Worm (Caenorhabditis elegans): Measurements from ENCODE around the gene lgc-48.

lgc-48 gene

DNA sequence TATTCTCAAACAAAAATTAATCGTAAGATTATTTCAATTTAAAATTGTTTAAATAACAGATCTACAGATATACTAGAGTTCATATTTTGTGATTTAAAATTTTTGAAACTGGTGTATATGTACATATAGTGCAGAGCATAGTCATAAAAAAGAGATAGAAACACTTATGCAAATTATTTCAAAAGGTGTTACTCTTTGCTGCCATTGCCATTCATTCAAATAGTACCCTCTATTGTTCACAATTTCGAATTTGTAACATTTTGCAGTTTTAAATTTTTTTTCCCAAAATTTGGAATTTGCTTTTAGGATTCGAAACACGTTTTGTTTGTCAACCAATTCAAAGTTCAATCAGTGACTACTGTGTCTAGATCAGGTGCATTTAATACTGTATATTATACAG is 20.2 kb downstream of the lgc-48 start, which contains the start of gene F32H5.4:
Gene F32H5.4, plus strand, starts transcription at position 301 of the 400 bp plus-strand sequence.
- no peak for TF ChIP-seq unc-62 (GFP tag; optimal IDR thresholded peaks at IDR 0.05)

DNA sequence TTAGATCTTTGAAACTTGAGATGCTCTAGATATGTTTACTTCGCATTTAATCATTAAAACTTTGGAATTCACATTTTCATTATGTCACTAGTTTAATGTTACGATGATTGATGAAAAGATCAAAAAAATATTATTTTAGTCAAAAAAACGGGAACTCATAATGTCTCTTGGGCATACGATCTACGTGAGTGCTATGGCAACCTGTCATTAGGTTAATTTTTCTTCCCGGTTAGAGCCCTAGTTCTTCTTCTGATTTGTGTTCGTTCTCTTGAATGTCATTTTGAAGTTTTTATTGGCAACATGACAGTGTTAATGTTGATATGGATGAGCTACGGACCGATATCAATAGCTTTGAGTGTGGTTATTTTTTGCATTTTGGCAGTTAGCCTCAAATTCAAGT is 23.4 kb downstream of the lgc-48 start, which contains the start of gene srg-46:
Gene srg-46, plus strand, starts transcription at position 301 of the 400 bp plus-strand sequence.
- TF ChIP-seq unc-62 (GFP tag; optimal IDR thresholded peaks at IDR 0.05): no peak

DNA sequence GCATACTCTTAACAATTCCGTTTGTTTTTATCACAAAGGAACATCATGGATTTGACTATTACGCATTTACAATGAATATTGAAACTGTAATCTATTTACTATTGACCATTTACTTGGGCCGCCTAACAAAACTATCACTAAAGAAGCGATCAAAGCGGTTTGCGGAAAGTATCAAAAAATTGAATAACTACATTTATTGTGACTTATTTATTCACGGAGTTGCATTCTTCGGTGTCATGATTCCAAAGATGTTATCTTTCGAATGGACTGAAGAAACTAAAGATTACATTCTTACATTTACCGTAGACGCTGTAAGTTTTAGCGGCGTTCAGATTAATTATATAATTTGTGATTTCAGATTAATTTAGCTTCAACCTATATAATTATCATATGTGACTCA is 24.2 kb downstream of the lgc-48 start:
- TF ChIP-seq unc-62 (GFP tag; optimal IDR thresholded peaks at IDR 0.05): no peak

DNA sequence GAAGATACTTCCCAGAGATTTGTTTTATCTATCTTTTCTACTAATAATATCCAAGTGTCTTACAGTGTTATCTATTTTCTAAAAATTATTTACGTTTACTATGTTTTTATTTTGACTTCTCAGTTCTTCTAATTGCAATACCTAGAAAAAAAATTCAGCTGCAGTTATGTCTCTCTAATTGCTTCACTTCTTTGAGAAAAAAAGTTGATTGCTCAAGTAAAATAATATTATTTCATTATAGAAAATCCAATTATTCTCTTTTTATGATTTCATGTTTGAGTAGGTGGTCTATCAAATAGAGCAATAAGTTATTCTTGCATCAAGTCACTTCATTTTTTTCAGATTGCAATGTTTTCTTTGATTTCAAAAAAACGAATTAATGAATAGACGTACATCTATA is 26.4 kb downstream of the lgc-48 start:
- no peak for TF ChIP-seq unc-62 (GFP tag; optimal IDR thresholded peaks at IDR 0.05)

DNA sequence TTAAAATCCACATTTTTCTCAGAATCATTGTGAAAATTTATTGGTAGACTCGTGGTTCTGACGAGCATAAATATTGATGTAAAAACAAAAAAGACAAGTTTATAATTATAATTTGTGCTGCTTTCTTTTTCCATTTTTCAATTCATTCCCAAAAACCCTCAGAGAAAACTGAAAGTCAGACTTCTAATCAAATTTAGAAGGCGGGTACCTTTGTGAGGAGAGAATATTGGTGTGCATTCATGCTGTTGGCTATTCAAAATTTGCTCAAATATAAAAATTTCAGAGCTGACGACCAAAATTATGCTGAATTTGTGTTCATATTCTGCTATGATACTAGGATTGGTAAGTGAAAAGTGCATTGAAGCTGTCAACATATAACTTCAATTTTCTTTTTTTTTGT is 27.0 kb downstream of the lgc-48 start, which contains the start of gene srx-125:
Gene srx-125, plus strand, starts transcription at position 301 of the 400 bp plus-strand sequence.
- no peak for TF ChIP-seq unc-62 (GFP tag; optimal IDR thresholded peaks at IDR 0.05)

DNA sequence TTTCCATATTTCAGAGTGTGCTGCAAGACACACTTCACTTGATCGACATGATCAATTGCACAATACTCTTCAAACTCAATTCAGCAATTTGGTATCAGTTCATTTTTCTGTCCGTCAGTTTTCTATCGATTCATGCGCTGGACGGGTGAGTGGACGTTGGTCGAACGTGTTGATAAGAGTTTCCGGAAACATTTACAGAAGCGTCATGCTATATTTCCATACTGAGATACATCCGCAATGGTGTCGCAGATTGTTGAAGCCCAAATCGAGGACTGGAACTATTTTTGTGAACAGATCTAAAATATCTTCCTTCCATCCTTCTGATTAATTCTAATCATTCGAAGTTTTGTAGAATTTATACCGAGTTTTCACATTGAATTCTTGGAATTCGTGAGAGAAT is 29.6 kb downstream of the lgc-48 start:
- TF ChIP-seq unc-62 (GFP tag; optimal IDR thresholded peaks at IDR 0.05): no peak

DNA sequence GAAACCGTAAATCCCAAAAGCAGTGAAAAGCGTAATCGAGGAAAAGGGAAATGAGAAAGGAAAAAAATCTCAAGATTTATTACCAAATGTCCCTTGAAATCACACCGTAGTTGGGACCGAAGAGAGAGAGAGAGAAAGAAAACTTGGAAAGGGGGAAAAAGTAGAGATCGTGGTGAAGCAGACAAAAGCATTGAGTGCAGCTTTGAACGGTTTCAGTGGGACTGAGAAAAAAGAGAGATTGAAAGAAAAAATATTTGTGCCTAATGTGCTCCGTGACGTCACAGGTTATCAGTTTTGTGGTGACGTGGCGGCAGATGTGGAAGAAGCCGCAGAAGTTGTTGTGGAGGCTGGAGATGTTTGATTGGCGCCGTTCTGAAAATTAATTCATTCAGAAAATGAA is 30.2 kb downstream of the lgc-48 start:
- no peak for TF ChIP-seq unc-62 (GFP tag; optimal IDR thresholded peaks at IDR 0.05)

DNA sequence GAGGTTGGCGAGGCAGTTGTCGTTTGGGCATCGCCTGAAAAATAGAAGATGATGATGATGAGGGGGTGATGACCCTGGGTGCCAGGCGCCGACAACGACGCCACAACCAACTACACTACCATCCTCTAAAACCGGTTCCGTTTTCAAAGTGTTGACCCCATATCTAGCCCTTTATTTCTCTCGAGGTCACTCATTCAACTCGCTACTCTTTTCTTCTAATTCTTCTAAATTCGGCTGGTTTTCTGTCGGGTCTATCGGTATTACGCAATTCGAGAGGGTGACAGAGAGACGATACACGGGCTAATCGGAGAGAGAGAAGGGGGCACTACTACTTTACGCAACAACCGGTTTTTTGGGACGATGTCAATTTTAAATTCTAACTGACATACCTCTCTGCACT is 31.3 kb downstream of the lgc-48 start:
- no peak for TF ChIP-seq unc-62 (GFP tag; optimal IDR thresholded peaks at IDR 0.05)

DNA sequence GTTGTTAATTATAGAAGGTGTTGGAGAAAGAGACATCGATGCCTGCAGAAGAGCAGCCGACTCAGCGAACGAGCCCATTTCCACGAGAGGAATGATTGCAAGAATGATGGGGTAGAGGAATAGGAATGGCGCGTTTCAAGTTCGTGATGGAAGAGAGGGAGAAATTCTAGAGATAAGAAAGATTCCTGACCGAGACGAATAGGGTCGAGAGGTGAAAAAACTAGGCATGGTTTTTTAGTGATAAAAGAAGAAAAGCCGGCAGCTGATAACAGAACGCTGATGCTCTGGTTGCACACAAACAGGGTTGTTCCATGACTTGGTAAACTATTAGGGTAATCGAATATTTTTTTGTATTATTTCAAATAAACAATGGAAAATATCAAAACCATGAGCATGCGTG is 32.8 kb downstream of the lgc-48 start:
- no peak for TF ChIP-seq unc-62 (GFP tag; optimal IDR thresholded peaks at IDR 0.05)

DNA sequence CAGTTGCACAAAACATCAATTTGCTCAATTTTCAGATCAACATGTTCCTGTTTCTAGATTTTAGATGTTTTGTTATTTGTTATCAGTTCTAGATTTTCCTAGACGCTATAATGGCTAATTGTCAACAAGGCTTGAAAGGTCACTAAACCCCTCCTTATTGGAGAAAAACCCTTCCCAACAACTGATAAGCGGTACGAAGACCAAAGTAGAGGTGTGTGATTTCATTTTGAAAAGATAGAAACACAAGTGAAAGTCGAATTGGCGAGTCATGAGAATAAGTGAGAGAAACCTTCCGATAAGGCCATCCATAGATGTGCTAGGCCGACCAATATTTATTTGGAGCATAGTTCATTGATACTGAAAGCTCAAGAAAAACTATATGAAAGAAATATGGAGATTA is 33.6 kb downstream of the lgc-48 start:
- no peak for TF ChIP-seq unc-62 (GFP tag; optimal IDR thresholded peaks at IDR 0.05)

DNA sequence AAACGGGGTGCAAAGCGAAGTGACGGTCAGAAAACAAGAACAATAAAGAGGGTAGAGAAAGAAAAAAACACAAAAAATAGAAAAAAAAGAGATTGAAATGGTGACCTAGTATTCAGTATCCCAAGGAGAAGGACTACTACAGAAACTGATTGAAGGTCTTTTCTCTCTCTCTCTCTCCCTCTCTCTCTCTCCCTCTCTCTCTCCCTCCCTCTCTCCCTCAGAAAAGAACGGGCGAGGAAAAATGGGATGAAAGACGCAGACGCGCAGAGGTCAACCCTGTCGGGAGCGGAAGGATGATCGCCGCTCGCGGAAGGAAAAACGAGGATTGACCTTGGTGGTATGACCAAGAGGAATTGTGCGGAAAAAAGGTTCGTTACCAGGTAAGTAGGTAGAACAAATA is 34.5 kb downstream of the lgc-48 start:
- no peak for TF ChIP-seq unc-62 (GFP tag; optimal IDR thresholded peaks at IDR 0.05)

DNA sequence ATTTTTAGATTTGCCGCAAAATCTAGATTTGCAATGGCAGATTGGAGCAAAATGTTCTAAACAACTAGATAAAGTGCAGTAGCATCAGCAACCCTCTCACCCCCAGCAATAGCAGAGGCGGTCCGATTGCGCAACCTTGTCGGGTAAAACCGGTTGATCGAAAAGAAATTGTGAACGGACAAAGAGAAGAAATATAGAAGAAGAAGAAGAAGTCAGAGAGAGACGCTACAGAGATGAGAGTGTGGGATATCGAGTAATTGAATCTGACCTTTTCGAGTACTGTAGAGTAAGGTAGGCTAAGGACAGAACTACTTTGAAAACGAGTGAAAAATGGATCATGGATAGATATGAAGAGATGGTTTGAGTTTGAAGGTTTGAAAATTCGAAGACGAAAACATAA is 35.8 kb downstream of the lgc-48 start:
- TF ChIP-seq unc-62 (GFP tag; optimal IDR thresholded peaks at IDR 0.05): no peak

DNA sequence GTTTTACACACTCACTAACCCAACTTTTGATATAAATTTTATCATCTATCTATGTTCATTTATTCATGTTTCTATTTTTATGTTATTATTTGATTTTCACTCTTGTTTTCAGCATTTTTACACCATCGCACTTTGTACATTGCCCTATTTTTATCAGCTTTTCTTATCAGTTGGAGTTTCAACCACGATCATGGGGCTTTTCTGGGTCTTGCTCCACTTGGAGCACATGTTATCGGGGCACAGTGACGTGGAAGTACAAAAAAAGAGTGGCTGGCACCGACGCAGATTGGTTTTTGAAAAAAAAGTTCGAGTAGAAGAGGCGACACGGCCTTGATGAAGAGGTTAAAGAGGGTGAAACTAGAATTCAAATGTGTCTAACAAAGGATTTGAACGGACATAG is 37.1 kb downstream of the lgc-48 start:
- no peak for TF ChIP-seq unc-62 (GFP tag; optimal IDR thresholded peaks at IDR 0.05)

DNA sequence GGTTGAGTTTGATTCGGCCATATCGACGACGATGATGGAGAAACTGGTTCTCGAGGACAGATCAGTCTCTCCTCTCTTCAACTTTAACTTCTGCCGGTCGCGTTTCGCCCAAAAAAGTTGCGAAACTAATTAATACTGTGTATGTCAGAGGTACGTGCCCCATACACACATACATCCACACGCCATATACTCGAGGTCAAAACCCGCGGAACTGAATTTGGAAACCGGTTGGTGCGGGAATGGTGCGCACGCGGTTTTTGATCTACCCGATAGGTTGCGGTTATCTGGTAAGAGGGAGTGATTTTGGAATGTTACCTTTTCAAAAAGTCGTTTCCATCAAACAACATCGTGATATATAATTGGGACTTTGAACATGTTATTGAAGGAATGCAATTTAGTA is 40.1 kb downstream of the lgc-48 start, which contains the start of gene ifbp-1:
Gene ifbp-1, minus strand, starts transcription at position 85 of the 400 bp plus-strand sequence.
- TF ChIP-seq unc-62 (GFP tag; optimal IDR thresholded peaks at IDR 0.05): no peak

DNA sequence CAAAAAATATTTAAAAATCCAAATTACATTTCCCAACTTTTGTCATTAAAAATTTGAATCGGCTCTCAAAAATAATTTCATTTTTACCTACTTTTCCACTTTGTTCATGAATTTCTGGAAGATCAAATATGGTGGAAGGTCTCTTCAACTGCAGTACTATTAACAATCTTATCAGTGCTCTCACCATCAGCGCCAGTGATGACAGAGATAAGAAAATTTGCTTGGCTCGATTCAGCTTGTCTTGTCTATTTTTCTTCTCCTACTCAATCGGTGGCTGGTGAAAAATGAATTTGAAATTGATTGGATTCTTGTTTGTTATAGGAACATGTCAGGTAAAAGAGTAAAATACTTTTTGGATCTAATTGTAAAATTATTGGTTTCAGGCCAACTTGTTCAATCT is 40.9 kb downstream of the lgc-48 start, which contains the start of gene cpz-2:
Gene cpz-2, plus strand, starts transcription at position 210 of the 400 bp plus-strand sequence.
- no peak for TF ChIP-seq unc-62 (GFP tag; optimal IDR thresholded peaks at IDR 0.05)

DNA sequence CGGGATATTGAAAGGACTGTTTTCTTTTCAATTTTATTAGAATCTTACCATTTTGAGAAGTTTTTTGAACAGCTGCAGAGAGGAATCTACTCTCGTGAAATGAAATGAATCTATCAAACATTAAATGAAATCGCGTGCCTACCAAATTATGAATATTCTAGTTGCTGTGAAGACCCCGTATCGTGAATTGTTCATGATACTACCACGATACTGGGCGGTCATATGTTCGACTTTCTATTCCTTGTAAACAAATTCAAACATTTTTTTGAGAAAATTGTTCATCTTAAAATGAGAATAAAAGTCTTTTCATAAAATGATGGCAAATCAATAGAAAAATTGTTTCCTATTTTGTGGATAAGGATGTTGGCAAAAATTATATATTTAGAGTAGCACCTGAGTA is 45.8 kb downstream of the lgc-48 start, which contains the start of gene gcy-34:
Gene gcy-34, minus strand, starts transcription at position 101 of the 400 bp plus-strand sequence.
- no peak for TF ChIP-seq unc-62 (GFP tag; optimal IDR thresholded peaks at IDR 0.05)

DNA sequence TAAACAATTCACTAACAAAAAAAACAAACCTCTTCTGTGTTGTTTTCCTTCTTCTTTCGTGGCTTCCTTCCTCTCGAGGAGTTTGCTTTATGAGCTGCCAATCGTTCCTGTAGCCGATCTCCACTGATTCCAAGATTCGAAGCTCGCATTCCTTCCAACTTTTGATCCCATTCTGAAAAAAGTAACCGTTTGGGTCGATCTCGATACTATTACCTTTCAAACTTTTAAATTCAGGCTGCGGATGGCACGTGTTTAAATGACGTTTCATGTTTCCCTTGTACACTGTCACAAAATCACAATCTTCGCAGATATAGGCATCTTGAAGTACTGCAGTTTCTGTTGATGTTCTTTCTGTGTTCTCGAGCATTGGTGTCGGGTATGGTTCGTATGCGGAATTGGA is 47.4 kb downstream of the lgc-48 start:
- TF ChIP-seq unc-62 (GFP tag; optimal IDR thresholded peaks at IDR 0.05): no peak

DNA sequence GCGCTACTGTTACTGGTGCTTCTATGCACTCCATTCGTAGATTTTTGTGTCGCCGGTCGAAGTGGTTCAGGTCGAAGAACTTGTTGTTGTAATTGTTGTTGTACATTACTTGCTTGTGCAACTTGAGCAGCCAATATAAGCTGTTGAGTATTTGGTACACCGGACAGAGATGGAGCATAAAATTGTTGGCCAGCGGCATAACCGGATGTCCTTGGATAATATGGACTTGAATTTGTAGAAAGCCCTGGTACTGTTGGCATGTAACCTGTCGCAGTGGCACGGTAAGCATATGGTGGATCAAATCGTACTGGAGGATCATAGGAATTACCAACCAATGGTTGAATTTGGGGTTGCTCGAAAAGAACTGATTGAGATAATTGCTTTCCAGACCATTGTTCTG is 48.9 kb downstream of the lgc-48 start:
- TF ChIP-seq unc-62 (GFP tag; optimal IDR thresholded peaks at IDR 0.05): no peak
